Fruit fly (Drosophila melanogaster) whole organism, embryonic: ENCODE results near the gene Adsl.

Experiments
- Abd-B ChIP-seq: fragments of 200-800 bp; sonication (Bioruptor generic); optimal IDR thresholded peaks from 2 replicates; lab custom pipeline; 2018; ENCODE audit warnings: missing biosample characterization, mild to moderate bottlenecking, missing genetic modification characterization, moderate library complexity
- C15 ChIP-seq: fragments of 200-800 bp; sonication (Bioruptor generic); IDR thresholded peaks from 3 replicates; pipeline ENCODE4 v1.3.6; 2022; ENCODE audit warnings: missing biosample characterization, missing genetic modification characterization
- CG11504 ChIP-seq: fragments of 200-800 bp; sonication (Bioruptor generic); optimal IDR thresholded peaks from 3 replicates; lab custom pipeline; 2019; ENCODE audit warnings: missing biosample characterization, mild to moderate bottlenecking, missing genetic modification characterization, moderate library complexity
- CG11695 ChIP-seq: fragments of 200-800 bp; sonication (Bioruptor generic); IDR thresholded peaks from 3 replicates; pipeline ENCODE4 v1.3.6; 2022; ENCODE audit warnings: missing biosample characterization, missing genetic modification characterization
- CG12236 ChIP-seq: fragments of 200-800 bp; sonication (Bioruptor generic); optimal IDR thresholded peaks from 2 replicates; lab custom pipeline; 2016; ENCODE audit warnings: missing biosample characterization, missing genetic modification characterization
- CG12299 ChIP-seq: fragments of 200-800 bp; sonication (Bioruptor generic); optimal IDR thresholded peaks from 2 replicates; lab custom pipeline; 2018; ENCODE audit warnings: missing biosample characterization, mild to moderate bottlenecking, missing genetic modification characterization
- CG12391 ChIP-seq: fragments of 200-800 bp; sonication (Bioruptor generic); optimal IDR thresholded peaks from 3 replicates; lab custom pipeline; 2018; ENCODE audit warnings: missing biosample characterization, mild to moderate bottlenecking, missing genetic modification characterization, moderate library complexity
- CG13123 ChIP-seq: fragments of 200-800 bp; sonication (Bioruptor generic); optimal IDR thresholded peaks from 2 replicates; lab custom pipeline; 2016; ENCODE audit warnings: missing biosample characterization, missing genetic modification characterization
- CG14050 ChIP-seq: fragments of 200-800 bp; sonication (Bioruptor generic); IDR thresholded peaks from 3 replicates; pipeline ENCODE4 v1.3.6; 2022; ENCODE audit warnings: missing biosample characterization, missing genetic modification characterization
- CG14667 ChIP-seq: fragments of 200-800 bp; sonication (Bioruptor generic); IDR thresholded peaks from 2 replicates; pipeline ENCODE4 v1.3.6; 2022; ENCODE audit warnings: missing biosample characterization, missing genetic modification characterization
- CG15073 ChIP-seq: fragments of 200-800 bp; sonication (Bioruptor generic); optimal IDR thresholded peaks from 2 replicates; lab custom pipeline; 2016; ENCODE audit warnings: missing biosample characterization, missing genetic modification characterization
- CG3995 ChIP-seq: fragments of 200-800 bp; sonication (Bioruptor generic); optimal IDR thresholded peaks from 3 replicates; lab custom pipeline; 2016; ENCODE audit warnings: missing biosample characterization, missing genetic modification characterization
- CG6254 ChIP-seq: fragments of 200-800 bp; sonication (Bioruptor generic); optimal IDR thresholded peaks from 3 replicates; lab custom pipeline; 2017; ENCODE audit warnings: mild to moderate bottlenecking, missing biosample characterization, missing genetic modification reagents, missing genetic modification characterization
- CG6272 ChIP-seq: fragments of 200-800 bp; sonication (Bioruptor generic); IDR thresholded peaks from 2 replicates; pipeline ENCODE4 v1.3.6; 2022; ENCODE audit warnings: missing biosample characterization, missing genetic modification characterization
- CG6689 ChIP-seq: fragments of 200-800 bp; sonication (Bioruptor generic); IDR thresholded peaks from 2 replicates; pipeline ENCODE4 v1.3.6; 2022; ENCODE audit warnings: missing biosample characterization, missing genetic modification characterization
- CG6791 ChIP-seq: fragments of 200-800 bp; sonication (Bioruptor generic); IDR thresholded peaks from 3 replicates; pipeline ENCODE4 v1.3.6; 2022; ENCODE audit warnings: missing biosample characterization, missing genetic modification characterization; ENCODE audit not compliant: partially characterized antibody
- CG6854 ChIP-seq: fragments of 200-800 bp; sonication (Bioruptor generic); optimal IDR thresholded peaks from 3 replicates; lab custom pipeline; 2017; ENCODE audit warnings: missing biosample characterization, mild to moderate bottlenecking, missing genetic modification characterization
- CG8924 ChIP-seq: fragments of 200-800 bp; optimal IDR thresholded peaks from 3 replicates; lab custom pipeline; 2019; ENCODE audit warnings: missing biosample characterization, mild to moderate bottlenecking, missing genetic modification characterization, moderate library complexity
- CG9727 ChIP-seq: fragments of 200-800 bp; sonication (Bioruptor generic); optimal IDR thresholded peaks from 3 replicates; lab custom pipeline; 2017; ENCODE audit warnings: missing biosample characterization, mild to moderate bottlenecking, missing genetic modification characterization
- Dad ChIP-seq: fragments of 200-800 bp; sonication (Bioruptor generic); optimal IDR thresholded peaks from 3 replicates; lab custom pipeline; 2016; ENCODE audit warnings: missing biosample characterization, missing genetic modification characterization
- Dll ChIP-seq: fragments of 200-800 bp; sonication (Bioruptor generic); IDR thresholded peaks from 4 replicates; pipeline ENCODE4 v1.3.6; 2022; ENCODE audit warnings: missing biosample characterization, missing genetic modification characterization; ENCODE audit not compliant: partially characterized antibody
- E2f1 ChIP-seq: fragments of 200-800 bp; sonication (Bioruptor generic); IDR thresholded peaks from 2 replicates; pipeline ENCODE4 v1.3.6; 2022; ENCODE audit warnings: missing biosample characterization, missing genetic modification characterization
- Eip74EF ChIP-seq, 2 experiments: fragments of 200-800 bp in 1 of 2; fragments of >200 bp in 1 of 2; sonication (Bioruptor generic) in 1 of 2; optimal IDR thresholded peaks; 2 replicates each; lab custom pipeline; 2017 to 2019; ENCODE audit warnings: missing biosample characterization in 2 of 2, missing genetic modification characterization in 2 of 2, mild to moderate bottlenecking in 1 of 2, moderate library complexity in 1 of 2
- Ets97D ChIP-seq: fragments of 200-800 bp; sonication (Bioruptor generic); optimal IDR thresholded peaks from 3 replicates; lab custom pipeline; 2016; ENCODE audit warnings: missing biosample characterization, missing genetic modification characterization
- HLH54F ChIP-seq: fragments of 200-800 bp; sonication (Bioruptor generic); optimal IDR thresholded peaks from 3 replicates; lab custom pipeline; 2016; ENCODE audit warnings: missing biosample characterization, missing genetic modification characterization
- Hmx ChIP-seq: fragments of 200-800 bp; sonication (Bioruptor generic); optimal IDR thresholded peaks from 2 replicates; lab custom pipeline; 2016; ENCODE audit warnings: missing biosample characterization, missing genetic modification characterization
- Hr39 ChIP-seq: fragments of >200 bp; optimal IDR thresholded peaks from 2 replicates; lab custom pipeline; 2017
- Optix ChIP-seq: fragments of 200-800 bp; sonication (Bioruptor generic); IDR thresholded peaks from 3 replicates; pipeline ENCODE4 v1.3.6; 2022; ENCODE audit warnings: missing biosample characterization, missing genetic modification characterization
- Ptx1 ChIP-seq: fragments of 200-800 bp; sonication (Bioruptor generic); IDR thresholded peaks from 2 replicates; pipeline ENCODE4 v1.3.6; 2022; ENCODE audit warnings: missing biosample characterization, missing genetic modification characterization
- Sry-δ ChIP-seq: fragments of 200-800 bp; sonication (Bioruptor generic); optimal IDR thresholded peaks from 2 replicates; lab custom pipeline; 2016; ENCODE audit warnings: missing biosample characterization, missing genetic modification characterization
- amos ChIP-seq: fragments of 200-800 bp; sonication (Bioruptor generic); IDR thresholded peaks from 2 replicates; pipeline ENCODE4 v1.3.6; 2022; ENCODE audit warnings: missing biosample characterization, missing genetic modification characterization; ENCODE audit not compliant: partially characterized antibody
- aop ChIP-seq: fragments of 200-800 bp; sonication (Bioruptor generic); IDR thresholded peaks from 2 replicates; pipeline ENCODE4 v1.3.6; 2022; ENCODE audit warnings: missing biosample characterization, missing genetic modification characterization
- ara ChIP-seq: fragments of 200-800 bp; sonication (Bioruptor generic); IDR thresholded peaks from 2 replicates; pipeline ENCODE4 v1.3.6; 2022; ENCODE audit warnings: missing biosample characterization, missing genetic modification characterization
- bab2 ChIP-seq: fragments of 200-800 bp; sonication (Bioruptor generic); optimal IDR thresholded peaks from 2 replicates; lab custom pipeline; 2016; ENCODE audit warnings: missing biosample characterization, missing genetic modification characterization
- crol ChIP-seq: fragments of 200-800 bp; sonication (Bioruptor generic); IDR thresholded peaks from 2 replicates; pipeline ENCODE4 v1.3.6; 2022; ENCODE audit warnings: missing biosample characterization, missing genetic modification characterization
- dan ChIP-seq: fragments of 200-800 bp; sonication (Bioruptor generic); IDR thresholded peaks from 2 replicates; pipeline ENCODE4 v1.3.6; 2022; ENCODE audit warnings: missing biosample characterization, missing genetic modification characterization
- fd64A ChIP-seq: fragments of 200-800 bp; sonication (Bioruptor generic); optimal IDR thresholded peaks from 3 replicates; lab custom pipeline; 2018; ENCODE audit warnings: missing biosample characterization, mild to moderate bottlenecking, missing genetic modification characterization
- fu2 ChIP-seq: fragments of 200-800 bp; sonication (Bioruptor generic); optimal IDR thresholded peaks from 2 replicates; lab custom pipeline; 2016; ENCODE audit warnings: missing biosample characterization, missing genetic modification characterization
- gem ChIP-seq: fragments of 200-800 bp; sonication (Bioruptor generic); optimal IDR thresholded peaks from 2 replicates; lab custom pipeline; 2019; ENCODE audit warnings: missing biosample characterization, mild to moderate bottlenecking, missing genetic modification characterization, moderate library complexity
- gfzf ChIP-seq: fragments of 200-800 bp; sonication (Bioruptor generic); optimal IDR thresholded peaks from 2 replicates; lab custom pipeline; 2016; ENCODE audit warnings: missing biosample characterization, mild to moderate bottlenecking, missing genetic modification characterization, moderate library complexity
- hbn ChIP-seq: fragments of 200-800 bp; sonication (Bioruptor generic); IDR thresholded peaks from 2 replicates; pipeline ENCODE4 v1.3.6; 2022; ENCODE audit warnings: missing biosample characterization, missing genetic modification characterization; ENCODE audit not compliant: partially characterized antibody
- jing ChIP-seq: fragments of 200-800 bp; sonication (Bioruptor generic); optimal IDR thresholded peaks from 2 replicates; lab custom pipeline; 2018; ENCODE audit warnings: missing biosample characterization, mild to moderate bottlenecking, missing genetic modification characterization
- klu ChIP-seq: fragments of 200-800 bp; sonication (Bioruptor generic); IDR thresholded peaks from 2 replicates; pipeline ENCODE4 v1.3.6; 2022; ENCODE audit warnings: missing biosample characterization, missing genetic modification characterization
- nau ChIP-seq: fragments of 200-800 bp; sonication (Bioruptor generic); optimal IDR thresholded peaks from 3 replicates; lab custom pipeline; 2017; ENCODE audit warnings: missing biosample characterization, mild to moderate bottlenecking, missing genetic modification characterization, missing genetic modification reagents
- onecut ChIP-seq: fragments of 200-800 bp; sonication (Bioruptor generic); IDR thresholded peaks from 2 replicates; pipeline ENCODE4 v1.3.6; 2022; ENCODE audit warnings: missing biosample characterization, missing genetic modification characterization
- otp ChIP-seq: fragments of 200-800 bp; sonication (Bioruptor generic); IDR thresholded peaks from 3 replicates; pipeline ENCODE4, ENCODE4 v1.3.6; 2022; ENCODE audit warnings: missing biosample characterization, missing genetic modification characterization
- p53 ChIP-seq: fragments of 200-800 bp; sonication (Bioruptor generic); optimal IDR thresholded peaks from 2 replicates; lab custom pipeline; 2016; ENCODE audit warnings: missing biosample characterization, missing genetic modification characterization
- pzg ChIP-seq: fragments of 200-800 bp; sonication (Bioruptor generic); optimal IDR thresholded peaks from 3 replicates; lab custom pipeline; 2018; ENCODE audit warnings: missing biosample characterization, mild to moderate bottlenecking, missing genetic modification characterization, moderate library complexity
- sqz ChIP-seq: fragments of 200-800 bp; sonication (Bioruptor generic); optimal IDR thresholded peaks from 3 replicates; lab custom pipeline; 2018; ENCODE audit warnings: missing biosample characterization, mild to moderate bottlenecking, missing genetic modification characterization
- wor ChIP-seq: fragments of 200-800 bp; sonication (Bioruptor generic); IDR thresholded peaks from 2 replicates; pipeline ENCODE4 v1.3.6; 2022; ENCODE audit warnings: missing biosample characterization, missing genetic modification characterization

The Adsl gene

DNA sequence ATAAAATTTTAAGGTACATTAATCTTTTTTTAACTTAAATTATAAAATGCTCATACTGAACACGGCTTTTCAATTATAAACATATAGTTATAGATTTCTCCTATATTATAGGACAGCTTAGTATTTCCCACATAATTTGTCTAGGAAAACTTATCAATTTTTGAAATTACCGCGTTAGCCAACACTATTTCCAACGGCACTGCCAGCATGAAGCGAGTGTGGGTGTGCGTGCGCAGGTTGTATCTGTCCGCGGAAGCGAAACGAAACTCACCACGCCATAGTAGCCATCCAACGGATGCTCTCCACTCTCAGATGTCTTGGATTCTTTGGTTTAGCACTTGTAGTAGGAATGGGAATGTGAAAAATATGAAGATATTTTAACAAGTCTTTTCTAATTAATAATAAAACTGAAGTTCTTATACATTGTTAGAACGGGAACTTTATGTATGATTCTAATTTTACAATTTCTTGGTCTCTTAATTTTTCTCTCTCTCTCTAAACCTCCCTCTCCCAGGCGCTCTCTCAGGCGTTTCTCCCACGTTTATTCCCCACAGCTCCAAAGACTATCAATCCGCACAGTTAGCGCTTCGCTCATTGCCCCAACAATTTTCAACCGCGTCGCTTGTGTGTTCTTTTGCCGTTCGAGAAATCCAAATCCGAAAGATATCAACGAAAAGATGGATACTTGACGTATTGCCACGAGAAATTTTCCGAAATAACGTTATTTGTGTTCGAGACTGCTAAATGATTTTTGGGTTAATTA lies 32.7 kb upstream of the Adsl start, which contains the start of gene Dad (continued):
- peak in 1 of 2 experiments; percentile 65 for TF ChIP-seq Eip74EF (GFP tag; optimal IDR thresholded peaks at IDR 0.05; lab: Kevin White, UChicago)
- no peak for TF ChIP-seq wor (GFP tag; lab: Robert Waterston, UW)
- no peak for TF ChIP-seq fu2 (GFP tag; lab: Kevin White, UChicago)
- TF ChIP-seq CG11695, result no peak
- TF ChIP-seq C15 (GFP tag; lab: Robert Waterston, UW), result no peak
- TF ChIP-seq CG14667, result no peak
- TF ChIP-seq hbn (GFP tag; lab: Robert Waterston, UW), result peak; percentile 16; the same call in 1 of the 2 replicates
- TF ChIP-seq CG11504 (tag; lab: Kevin White, UChicago), result no peak
- no peak for TF ChIP-seq CG13123 (GFP tag; lab: Kevin White, UChicago)
- no peak for TF ChIP-seq dan
- no peak for TF ChIP-seq fd64A (GFP tag; lab: Kevin White, UChicago)
- peak; percentile 53 for TF ChIP-seq Dad
- peak; percentile 56; the same call in 3 of the 4 replicates for TF ChIP-seq Dll
- no peak for TF ChIP-seq CG3995 (GFP tag; lab: Kevin White, UChicago)
- TF ChIP-seq ara (GFP tag; lab: Robert Waterston, UW), result 0 out of 2 replicates have a peak, but pooled peaks have one; percentile 20
- TF ChIP-seq HLH54F (GFP tag; lab: Kevin White, UChicago), result no peak
- TF ChIP-seq crol, result no peak; the same call in 1 of the 2 replicates
- TF ChIP-seq Abd-B (GFP tag; lab: Kevin White, UChicago), result no peak
- no peak for TF ChIP-seq Optix
- TF ChIP-seq nau (GFP tag; lab: Kevin White, UChicago), result no peak
- TF ChIP-seq CG12236, result no peak
- TF ChIP-seq Hmx (GFP tag; lab: Kevin White, UChicago), result no peak
- no peak for TF ChIP-seq CG6854
- TF ChIP-seq CG12391, result no peak
- no peak for TF ChIP-seq E2f1 (GFP tag; lab: Robert Waterston, UW)
- no peak for TF ChIP-seq CG15073 (GFP tag; lab: Kevin White, UChicago)
- TF ChIP-seq CG6689 (GFP tag; lab: Robert Waterston, UW), result no peak
- TF ChIP-seq onecut (GFP tag; lab: Robert Waterston, UW), result no peak
- TF ChIP-seq CG6254 (GFP tag; lab: Kevin White, UChicago), result peak; percentile 10
- no peak for TF ChIP-seq CG6272 (GFP tag; lab: Robert Waterston, UW)
- TF ChIP-seq CG9727, result no peak
- TF ChIP-seq CG6791 (GFP tag; lab: Robert Waterston, UW), result no peak
- no peak for TF ChIP-seq CG14050 (GFP tag; lab: Robert Waterston, UW)
- TF ChIP-seq otp (GFP tag; lab: Robert Waterston, UW), result 0 out of 3 replicates have a peak, but pooled peaks have one; percentile 37
- no peak for TF ChIP-seq Sry-δ
- no peak for TF ChIP-seq CG8924 (tag; lab: Kevin White, UChicago)
- no peak for TF ChIP-seq p53
- TF ChIP-seq gem (tag; lab: Kevin White, UChicago), result peak; percentile 1
- TF ChIP-seq jing (GFP tag; lab: Kevin White, UChicago), result no peak
- TF ChIP-seq Ptx1 (GFP tag; lab: Robert Waterston, UW), result no peak
- TF ChIP-seq amos (GFP tag; lab: Robert Waterston, UW), result peak; percentile 15; the same call in 1 of the 2 replicates
- TF ChIP-seq gfzf, result no peak
- peak; percentile 5 for TF ChIP-seq Ets97D
- no peak for TF ChIP-seq bab2 (GFP tag; lab: Kevin White, UChicago)
- TF ChIP-seq Hr39, result no peak
- no peak for TF ChIP-seq aop (GFP tag; lab: Robert Waterston, UW)
- peak; percentile 34 for TF ChIP-seq sqz (GFP tag; lab: Kevin White, UChicago)
- no peak; the same call in 1 of the 2 replicates for TF ChIP-seq klu (GFP tag; lab: Robert Waterston, UW)
- peak; percentile 19 for TF ChIP-seq CG12299 (tag; lab: Kevin White, UChicago)
- TF ChIP-seq pzg (GFP tag; lab: Kevin White, UChicago), result peak; percentile 44
